Worm (Caenorhabditis elegans): ENCODE results near the gene T25E4.1.
A peak's percentile ranks its signal among the peaks of the same experiment; 100 is the strongest.

The T25E4.1 gene

DNA sequence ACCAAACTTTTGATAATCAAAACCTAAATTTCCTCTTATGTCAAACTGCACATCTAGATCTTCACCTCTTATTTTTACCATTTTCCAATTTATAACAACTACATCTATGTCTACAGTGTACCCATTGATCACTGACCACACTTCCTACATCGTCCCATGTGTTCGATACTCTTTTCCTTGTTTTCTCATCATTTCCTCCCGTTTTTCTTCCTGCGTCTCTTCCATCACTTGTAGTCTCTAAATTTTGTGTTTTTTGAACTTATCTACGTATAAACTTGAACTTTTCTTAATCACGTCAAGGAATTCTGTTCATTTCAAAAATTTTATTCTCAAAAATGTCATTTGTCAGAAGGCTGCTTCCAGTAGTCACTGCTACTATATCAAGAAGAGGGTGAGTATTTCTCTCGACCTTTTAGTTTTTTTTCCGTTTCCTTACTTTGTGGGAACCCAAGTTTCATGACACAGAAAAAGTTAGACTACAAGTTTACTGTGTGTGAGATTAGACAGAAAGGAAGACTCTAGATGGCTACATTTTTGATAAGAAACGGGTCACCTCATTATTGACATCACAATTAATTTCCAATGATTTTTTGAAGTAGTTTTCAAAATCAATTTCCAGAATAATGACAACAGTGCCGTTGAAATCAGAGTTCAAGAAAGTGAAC is 5.9 kb upstream of the T25E4.1 start (continued):
- TF ChIP-seq nhr-102 (tag; optimal IDR thresholded peaks at IDR 0.05) = no peak
- no peak for TF ChIP-seq T26A8.4 (GFP tag; IDR thresholded peaks at IDR 0.05)
- TF ChIP-seq lin-39 (tag; optimal IDR thresholded peaks at IDR 0.05) = no peak
- TF ChIP-seq mes-2 (tag; optimal IDR thresholded peaks at IDR 0.05; ENCODE audit: poor library complexity, severe bottlenecking) = peak; percentile 22
- TF ChIP-seq ceh-20 (GFP tag; IDR thresholded peaks at IDR 0.05) = peak; percentile 49; the same call in 1 of the 2 replicates
- peak; percentile 32; the same call in 1 of the 2 replicates for TF ChIP-seq lin-1 (GFP tag; IDR thresholded peaks at IDR 0.05)
- no peak for TF ChIP-seq pha-4 (GFP tag; IDR thresholded peaks at IDR 0.05)
- TF ChIP-seq pha-4 (tag; optimal IDR thresholded peaks at IDR 0.05) = no peak
- peak in 1 of 2 experiments; percentile 60 for TF ChIP-seq lsy-2 (tag; optimal IDR thresholded peaks at IDR 0.05)
- peak; percentile 82 for TF ChIP-seq aha-1 (tag)
- TF ChIP-seq lim-7 (GFP tag; IDR thresholded peaks at IDR 0.05) = no peak
- peak; percentile 64 for TF ChIP-seq hlh-11 (tag; optimal IDR thresholded peaks at IDR 0.05)
- TF ChIP-seq ceh-28 (tag; optimal IDR thresholded peaks at IDR 0.05) = no peak
- TF ChIP-seq nhr-6 (tag; optimal IDR thresholded peaks at IDR 0.05) = peak; percentile 19
- peak; percentile 57 for TF ChIP-seq dmd-6 (GFP tag; IDR thresholded peaks at IDR 0.05)
- TF ChIP-seq gei-8 (GFP tag; optimal IDR thresholded peaks at IDR 0.05) = no peak
- TF ChIP-seq mxl-3 (GFP tag; optimal IDR thresholded peaks at IDR 0.05) = peak; percentile 6
- TF ChIP-seq dpl-1 (GFP tag; optimal IDR thresholded peaks at IDR 0.05) = peak; percentile 22
- TF ChIP-seq daf-8 (GFP tag; IDR thresholded peaks at IDR 0.05) = no peak
- TF ChIP-seq nhr-41 (GFP tag; IDR thresholded peaks at IDR 0.05) = no peak
- no peak for TF ChIP-seq F49E8.2 (tag; optimal IDR thresholded peaks at IDR 0.05; ENCODE audit: borderline replicate concordance)
- no peak for TF ChIP-seq nhr-11 (tag; optimal IDR thresholded peaks at IDR 0.05)
- TF ChIP-seq nhr-48 (tag; optimal IDR thresholded peaks at IDR 0.05) = peak; percentile 58
- no peak for TF ChIP-seq unc-39 (tag; optimal IDR thresholded peaks at IDR 0.05)
- TF ChIP-seq nhr-10 (tag; optimal IDR thresholded peaks at IDR 0.05) = peak; percentile 87
- TF ChIP-seq ctbp-1 (GFP tag; IDR thresholded peaks at IDR 0.05) = no peak
- TF ChIP-seq zag-1 (tag; optimal IDR thresholded peaks at IDR 0.05) = no peak
- no peak for TF ChIP-seq duxl-1 (tag; optimal IDR thresholded peaks at IDR 0.05; ENCODE audit: poor library complexity)
- peak in 1 of 2 experiments; percentile 0 for TF ChIP-seq daf-16 (GFP tag; optimal IDR thresholded peaks at IDR 0.05)
- peak; percentile 75 for TF ChIP-seq daf-16 (tag; optimal IDR thresholded peaks at IDR 0.05)
- peak; percentile 52 for TF ChIP-seq hlh-30 (tag; optimal IDR thresholded peaks at IDR 0.05; ENCODE audit: insufficient read depth)

ce11 chrII:5574925-5575324 is 3.2 kb upstream of the T25E4.1 start:
- TF ChIP-seq aha-1 (tag) (peak; percentile 56), gei-8 (GFP tag; optimal IDR thresholded peaks at IDR 0.05) (no peak), F26F4.8 (GFP tag; conservative IDR thresholded peaks at IDR 0.05) (no peak), daf-12 (tag; optimal IDR thresholded peaks at IDR 0.05) (no peak), zfp-3 (GFP tag; conservative IDR thresholded peaks at IDR 0.05) (peak; percentile 83; the same call in 1 of the 2 replicates), aly-2 (tag; optimal IDR thresholded peaks at IDR 0.05) (no peak), nhr-77 (tag; optimal IDR thresholded peaks at IDR 0.05) (no peak), saeg-2 (GFP tag; IDR thresholded peaks at IDR 0.05) (no peak), T20F7.1 (GFP tag; optimal IDR thresholded peaks at IDR 0.05) (peak; percentile 2), pha-4 (GFP tag; IDR thresholded peaks at IDR 0.05) (no peak), pha-4 (tag; optimal IDR thresholded peaks at IDR 0.05) (no peak), nhr-25 (tag; optimal IDR thresholded peaks at IDR 0.05; ENCODE audit: borderline replicate concordance, insufficient read depth) (no peak), nhr-11 (tag; optimal IDR thresholded peaks at IDR 0.05) (no peak), lin-1 (GFP tag; IDR thresholded peaks at IDR 0.05) (no peak), tra-1 (GFP tag; IDR thresholded peaks at IDR 0.05) (peak; percentile 21; the same call in 1 of the 2 replicates), nhr-102 (tag; optimal IDR thresholded peaks at IDR 0.05) (peak; percentile 64), ceh-44 (GFP tag; IDR thresholded peaks at IDR 0.05) (no peak), ztf-11 (tag; optimal IDR thresholded peaks at IDR 0.05) (no peak), ceh-62 (tag; optimal IDR thresholded peaks at IDR 0.05) (no peak), Y105C5A.15 (GFP tag; IDR thresholded peaks at IDR 0.05) (0 out of 2 replicates have a peak, but pooled peaks have one; percentile 32), ces-1 (GFP tag; optimal IDR thresholded peaks at IDR 0.05) (no peak), Y75B8A.6 (GFP tag; IDR thresholded peaks at IDR 0.05) (0 out of 2 replicates have a peak, but pooled peaks have one; percentile 24), madf-9 (GFP tag; conservative IDR thresholded peaks at IDR 0.05) (no peak), daf-16 (GFP tag; optimal IDR thresholded peaks at IDR 0.05) (peak in 1 of 2 experiments; percentile 24), daf-16 (tag; optimal IDR thresholded peaks at IDR 0.05) (no peak), mep-1 (tag; optimal IDR thresholded peaks at IDR 0.05) (peak; percentile 42), tag-97 (GFP tag; IDR thresholded peaks at IDR 0.05) (no peak)

Measured in whole organism, L4 larva.